Worm (Caenorhabditis elegans): Measurements from ENCODE around the gene nhr-234.

- TF ChIP-seq ama-1 (optimal IDR thresholded peaks at IDR 0.05) (no peak), pag-3 (tag; optimal IDR thresholded peaks at IDR 0.05; ENCODE audit: borderline replicate concordance) (no peak), pha-2 (tag; optimal IDR thresholded peaks at IDR 0.05) (no peak), hlh-15 (tag; optimal IDR thresholded peaks at IDR 0.05) (no peak), ztf-16 (tag; optimal IDR thresholded peaks at IDR 0.05) (no peak), unc-3 (GFP tag; conservative IDR thresholded peaks at IDR 0.05) (no peak), unc-3 (tag; optimal IDR thresholded peaks at IDR 0.05) (no peak), ceh-14 (tag; optimal IDR thresholded peaks at IDR 0.05) (no peak), elt-2 (tag; optimal IDR thresholded peaks at IDR 0.05) (no peak), ceh-31 (tag; optimal IDR thresholded peaks at IDR 0.05) (no peak), fkh-6 (tag; optimal IDR thresholded peaks at IDR 0.05) (no peak), pha-4 (tag; optimal IDR thresholded peaks at IDR 0.05) (no peak)
Measured at ce11 chrII:12668874-12669273, 32.4 kb downstream of the nhr-234 start.

Measured in whole organism, late embryonic.